Fruit fly (Drosophila melanogaster) whole organism, adult: Measurements from ENCODE around the gene Nepl3.

Source experiments
- CG11617 ChIP-seq: fragments of 200-800 bp; sonication (Bioruptor generic); optimal IDR thresholded peaks from 2 replicates; lab custom pipeline; 2017; ENCODE audit warnings: mild to moderate bottlenecking, missing biosample characterization, missing genetic modification reagents, missing genetic modification characterization
- CG12768 ChIP-seq: fragments of 200-800 bp; sonication (Bioruptor generic); optimal IDR thresholded peaks from 2 replicates; lab custom pipeline; 2017; ENCODE audit warnings: missing biosample characterization, missing genetic modification characterization, mild to moderate bottlenecking, moderate library complexity, missing genetic modification reagents
- CG14711 ChIP-seq: fragments of 200-800 bp; sonication (Bioruptor generic); optimal IDR thresholded peaks from 2 replicates; lab custom pipeline; 2018; ENCODE audit warnings: missing biosample characterization, mild to moderate bottlenecking, missing genetic modification characterization, moderate library complexity
- CG1620 ChIP-seq: fragments of 200-800 bp; sonication (Bioruptor generic); optimal IDR thresholded peaks from 2 replicates; lab custom pipeline; 2016; ENCODE audit warnings: missing biosample characterization, missing genetic modification characterization
- CG33017 ChIP-seq: fragments of 200-800 bp; sonication (Bioruptor generic); optimal IDR thresholded peaks from 2 replicates; lab custom pipeline; 2018; ENCODE audit warnings: missing biosample characterization, mild to moderate bottlenecking, missing genetic modification characterization, moderate library complexity
- CG5204 ChIP-seq: fragments of 200-800 bp; sonication (Bioruptor generic); optimal IDR thresholded peaks from 2 replicates; lab custom pipeline; 2016; ENCODE audit warnings: missing biosample characterization, missing genetic modification characterization
- CG7045 ChIP-seq: fragments of 200-800 bp; sonication (Bioruptor generic); optimal IDR thresholded peaks from 2 replicates; lab custom pipeline; 2017; ENCODE audit warnings: missing biosample characterization, mild to moderate bottlenecking, missing genetic modification characterization
- CG7101 ChIP-seq: fragments of 200-800 bp; sonication (Bioruptor generic); optimal IDR thresholded peaks from 2 replicates; lab custom pipeline; 2018; ENCODE audit warnings: missing biosample characterization, mild to moderate bottlenecking, missing genetic modification characterization, moderate library complexity
- Clk ChIP-seq: fragments of 200-800 bp; sonication (Bioruptor generic); optimal IDR thresholded peaks from 2 replicates; lab custom pipeline; 2017; ENCODE audit warnings: missing biosample characterization, missing genetic modification characterization
- Crg-1 ChIP-seq: fragments of 200-800 bp; sonication (Bioruptor generic); optimal IDR thresholded peaks from 2 replicates; lab custom pipeline; 2016; ENCODE audit warnings: missing biosample characterization, missing genetic modification characterization
- Hr96 ChIP-seq: fragments of 200-800 bp; sonication (Bioruptor generic); optimal IDR thresholded peaks from 2 replicates; lab custom pipeline; 2016; ENCODE audit warnings: missing biosample characterization, missing genetic modification characterization
- Mnt ChIP-seq: fragments of 200-800 bp; sonication (Bioruptor generic); optimal IDR thresholded peaks from 2 replicates; lab custom pipeline; 2016; ENCODE audit warnings: missing biosample characterization, mild to moderate bottlenecking, missing genetic modification characterization
- bab1 ChIP-seq: fragments of 200-800 bp; sonication (Bioruptor generic); optimal IDR thresholded peaks from 3 replicates; lab custom pipeline; 2019; ENCODE audit warnings: missing biosample characterization, mild to moderate bottlenecking, missing genetic modification characterization, moderate library complexity
- cic ChIP-seq: fragments of 200-800 bp; sonication (Bioruptor generic); optimal IDR thresholded peaks from 2 replicates; lab custom pipeline; 2017; ENCODE audit warnings: missing biosample characterization, mild to moderate bottlenecking, missing genetic modification characterization, moderate library complexity
- cnc ChIP-seq, 2 experiments: fragments of >200 bp; optimal IDR thresholded peaks; 2 replicates each; lab custom pipeline; 2017
- kay ChIP-seq: fragments of 200-800 bp; sonication (Bioruptor generic); peaks from one replicate; lab custom pipeline; 2016; ENCODE audit warnings: missing biosample characterization, missing genetic modification characterization, borderline replicate concordance
- ovo ChIP-seq: fragments of 200-800 bp; sonication (Bioruptor generic); optimal IDR thresholded peaks from 2 replicates; lab custom pipeline; 2016; ENCODE audit warnings: missing biosample characterization, missing genetic modification characterization
- pad ChIP-seq: fragments of 200-800 bp; sonication (Bioruptor generic); optimal IDR thresholded peaks from 3 replicates; lab custom pipeline; 2017; ENCODE audit warnings: missing biosample characterization, missing genetic modification characterization, mild to moderate bottlenecking, moderate library complexity, missing genetic modification reagents
- tj ChIP-seq: fragments of 200-800 bp; sonication (Bioruptor generic); optimal IDR thresholded peaks from 3 replicates; lab custom pipeline; 2017; ENCODE audit warnings: missing biosample characterization, mild to moderate bottlenecking, missing genetic modification characterization, moderate library complexity
- toe ChIP-seq: fragments of 200-800 bp; sonication (Bioruptor generic); optimal IDR thresholded peaks from 2 replicates; lab custom pipeline; 2016; ENCODE audit warnings: missing biosample characterization, missing genetic modification characterization

The Nepl3 gene

DNA sequence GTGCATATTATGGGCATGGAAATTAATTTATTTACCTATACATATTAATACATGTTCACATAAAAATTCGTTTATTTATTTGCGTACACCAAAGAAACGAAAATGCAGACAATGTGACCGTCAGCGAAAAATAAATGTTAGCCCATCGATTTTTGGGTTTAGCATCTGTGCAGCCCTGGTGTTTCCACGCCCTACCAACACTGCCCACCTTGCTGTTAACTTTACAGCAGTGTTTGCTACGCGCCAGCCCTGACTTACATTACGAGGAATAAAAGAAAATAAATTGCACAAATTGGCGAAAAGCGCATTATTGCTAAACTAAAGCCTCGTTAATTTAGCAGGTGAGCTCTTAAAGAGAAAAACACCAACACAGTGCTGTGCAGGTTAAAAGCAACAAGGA is 15.0 kb downstream of the Nepl3 start, which contains the start of the genes CG33995, CG44000 and CG44001:
CG33995 (plus strand) TSS at position 228 of the 400 bp plus-strand sequence.
CG44000 (plus strand) TSS at position 228 of the 400 bp plus-strand sequence.
CG44001 (plus strand) TSS at position 228 of the 400 bp plus-strand sequence.
- TF ChIP-seq CG5204 (no peak), CG11617 (peak; percentile 22), CG33017 (tag; lab: Kevin White, UChicago) (no peak), CG7101 (tag; lab: Kevin White, UChicago) (peak; percentile 70), Hr96 (GFP tag; lab: Kevin White, UChicago) (peak; percentile 69), CG12768 (GFP tag; lab: Kevin White, UChicago) (no peak), CG1620 (GFP tag; lab: Kevin White, UChicago) (peak; percentile 81), pad (GFP tag; lab: Kevin White, UChicago) (peak; percentile 57), Clk (peak; percentile 53), ovo (GFP tag; lab: Kevin White, UChicago) (no peak), bab1 (GFP tag; lab: Kevin White, UChicago) (peak; percentile 69), Crg-1 (GFP tag; lab: Kevin White, UChicago) (peak; percentile 63), tj (GFP tag; lab: Kevin White, UChicago) (peak; percentile 94), CG7045 (no peak), cnc (optimal IDR thresholded peaks at IDR 0.05; lab: Kevin White, UChicago) (no peak), cic (GFP tag; lab: Kevin White, UChicago) (peak; percentile 20), CG14711 (tag; lab: Kevin White, UChicago) (peak; percentile 48), Mnt (GFP tag; lab: Kevin White, UChicago) (peak; percentile 75), toe (GFP tag; lab: Kevin White, UChicago) (peak; percentile 62)

DNA sequence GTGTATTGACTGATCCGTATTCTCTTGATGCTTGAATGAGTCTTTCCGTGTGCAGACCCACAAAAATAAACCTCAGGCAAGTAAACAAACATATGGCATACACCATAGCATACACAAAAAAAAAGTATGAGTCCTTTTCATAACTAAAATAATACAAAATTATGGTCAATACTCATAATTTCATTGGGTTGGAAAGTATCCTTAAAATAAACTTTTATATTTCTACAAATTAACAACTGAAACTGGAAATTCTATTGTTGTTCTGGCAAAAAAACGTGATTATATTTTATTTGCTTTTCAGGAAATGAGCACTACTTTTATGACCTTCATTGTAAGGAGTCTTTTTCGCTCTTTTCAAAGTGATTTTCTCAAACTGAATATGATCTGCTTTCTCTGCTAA is 16.0 kb downstream of the Nepl3 start:
- no peak for TF ChIP-seq cic (GFP tag; lab: Kevin White, UChicago)
- no peak for TF ChIP-seq kay
- no peak for TF ChIP-seq ovo (GFP tag; lab: Kevin White, UChicago)
- TF ChIP-seq Crg-1 (GFP tag; lab: Kevin White, UChicago) = no peak
- TF ChIP-seq CG12768 (GFP tag; lab: Kevin White, UChicago) = no peak
- no peak for TF ChIP-seq tj (GFP tag; lab: Kevin White, UChicago)
- no peak for TF ChIP-seq cnc (optimal IDR thresholded peaks at IDR 0.05; lab: Kevin White, UChicago)
- TF ChIP-seq CG33017 (tag; lab: Kevin White, UChicago) = no peak
- TF ChIP-seq Mnt (GFP tag; lab: Kevin White, UChicago) = no peak
- TF ChIP-seq CG11617 = no peak
- TF ChIP-seq pad (GFP tag; lab: Kevin White, UChicago) = no peak

DNA sequence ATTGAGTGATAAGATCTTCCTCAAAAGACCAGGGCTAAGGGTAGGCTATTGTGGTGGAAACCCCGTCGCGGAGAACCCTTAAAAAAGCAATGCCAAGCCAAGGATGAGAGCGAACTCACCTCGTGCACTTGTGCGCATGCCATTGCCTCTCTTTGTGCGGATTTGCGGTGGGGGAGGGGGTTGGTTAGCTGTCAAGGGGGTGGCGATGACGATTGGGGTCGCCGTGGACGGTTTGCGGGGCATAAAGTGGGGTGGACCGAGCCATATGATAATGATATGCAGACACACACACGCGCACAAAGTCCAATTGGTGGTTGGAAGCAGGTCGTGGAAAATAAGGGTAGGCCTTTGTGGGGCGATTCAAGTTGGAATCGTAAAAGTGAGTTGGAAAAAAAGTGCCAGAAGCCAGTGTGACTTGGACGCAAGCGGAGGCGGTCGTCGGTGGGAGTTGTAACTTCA is 20.6 kb downstream of the Nepl3 start, which contains the start of the genes CG14042 and SP555:
CG14042 (plus strand) TSS at position 308 of the 459 bp plus-strand sequence.
SP555 (plus strand) TSS at position 308 of the 459 bp plus-strand sequence.
- TF ChIP-seq cic (GFP tag; lab: Kevin White, UChicago) = no peak
- no peak for TF ChIP-seq Mnt (GFP tag; lab: Kevin White, UChicago)
- TF ChIP-seq pad (GFP tag; lab: Kevin White, UChicago) = peak; percentile 18

DNA sequence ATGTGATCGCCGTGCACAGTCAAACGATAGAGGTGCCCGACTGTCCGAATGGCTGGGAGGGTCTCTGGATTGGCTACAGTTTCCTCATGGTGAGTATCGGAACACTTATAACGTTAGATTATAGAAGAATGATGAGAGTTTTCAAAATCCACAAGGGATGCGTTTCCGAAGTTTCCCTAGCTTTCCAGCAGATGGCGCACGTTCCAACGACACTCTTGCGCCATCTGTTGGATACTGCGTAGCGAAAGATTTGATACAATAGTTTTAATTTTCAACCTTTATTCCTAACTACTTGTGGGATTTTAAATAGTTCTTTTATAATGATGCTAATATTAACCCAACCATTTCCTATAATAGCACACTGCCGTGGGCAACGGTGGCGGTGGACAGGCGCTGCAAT is 21.9 kb downstream of the Nepl3 start:
- TF ChIP-seq CG33017 (tag; lab: Kevin White, UChicago) (no peak), ovo (GFP tag; lab: Kevin White, UChicago) (no peak), bab1 (GFP tag; lab: Kevin White, UChicago) (no peak), Hr96 (GFP tag; lab: Kevin White, UChicago) (no peak), CG14711 (tag; lab: Kevin White, UChicago) (no peak), toe (GFP tag; lab: Kevin White, UChicago) (no peak), Clk (no peak)

DNA sequence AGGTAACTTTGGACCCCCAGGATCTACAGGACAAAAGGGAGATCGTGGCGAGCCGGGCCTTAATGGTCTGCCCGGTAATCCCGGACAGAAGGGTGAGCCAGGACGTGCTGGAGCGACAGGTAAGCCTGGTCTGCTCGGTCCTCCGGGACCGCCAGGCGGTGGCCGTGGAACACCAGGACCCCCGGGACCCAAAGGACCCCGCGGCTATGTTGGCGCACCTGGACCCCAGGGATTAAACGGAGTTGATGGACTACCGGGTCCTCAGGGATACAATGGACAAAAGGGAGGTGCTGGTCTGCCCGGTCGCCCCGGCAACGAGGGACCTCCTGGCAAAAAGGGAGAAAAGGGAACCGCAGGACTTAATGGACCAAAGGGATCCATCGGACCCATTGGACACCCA is 26.2 kb downstream of the Nepl3 start:
- TF ChIP-seq kay (no peak), tj (GFP tag; lab: Kevin White, UChicago) (no peak)

DNA sequence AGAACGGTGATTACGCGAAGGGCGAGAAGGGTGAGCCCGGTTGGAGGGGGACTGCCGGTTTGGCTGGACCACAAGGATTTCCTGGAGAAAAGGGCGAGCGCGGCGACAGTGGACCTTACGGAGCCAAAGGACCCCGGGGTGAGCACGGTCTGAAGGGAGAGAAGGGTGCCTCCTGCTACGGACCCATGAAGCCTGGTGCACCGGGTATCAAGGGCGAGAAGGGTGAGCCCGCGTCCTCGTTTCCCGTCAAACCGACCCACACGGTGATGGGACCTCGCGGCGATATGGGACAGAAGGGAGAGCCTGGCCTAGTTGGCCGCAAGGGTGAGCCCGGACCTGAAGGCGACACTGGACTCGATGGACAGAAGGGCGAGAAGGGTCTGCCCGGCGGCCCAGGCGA is 26.6 kb downstream of the Nepl3 start:
- TF ChIP-seq Mnt (GFP tag; lab: Kevin White, UChicago) (no peak), kay (no peak), CG33017 (tag; lab: Kevin White, UChicago) (no peak), CG7045 (no peak), bab1 (GFP tag; lab: Kevin White, UChicago) (no peak), CG12768 (GFP tag; lab: Kevin White, UChicago) (no peak), Clk (no peak), CG5204 (no peak), pad (GFP tag; lab: Kevin White, UChicago) (no peak), CG14711 (tag; lab: Kevin White, UChicago) (no peak), Hr96 (GFP tag; lab: Kevin White, UChicago) (no peak), CG1620 (GFP tag; lab: Kevin White, UChicago) (no peak), toe (GFP tag; lab: Kevin White, UChicago) (no peak), tj (GFP tag; lab: Kevin White, UChicago) (no peak), ovo (GFP tag; lab: Kevin White, UChicago) (no peak), CG11617 (no peak)

DNA sequence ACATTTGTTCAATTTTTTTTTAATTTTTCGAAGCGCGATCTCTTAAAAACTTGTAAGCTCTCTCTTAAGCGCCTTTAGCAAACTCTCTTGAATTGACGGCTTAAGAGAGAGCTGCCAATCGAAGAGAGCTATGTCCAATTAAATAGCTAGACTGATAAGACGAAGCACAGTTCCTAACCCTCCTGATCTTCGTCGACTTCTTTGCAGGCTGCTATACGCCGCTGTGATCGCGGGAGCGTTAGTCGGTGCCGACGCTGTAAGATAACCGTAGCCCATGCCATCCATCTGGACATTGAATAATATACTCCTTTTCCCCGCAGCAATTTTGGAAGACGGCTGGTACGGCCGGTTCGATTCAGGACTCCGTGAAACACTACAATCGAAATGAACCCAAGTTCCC is 27.5 kb downstream of the Nepl3 start:
- TF ChIP-seq Crg-1 (GFP tag; lab: Kevin White, UChicago) (no peak), cnc (optimal IDR thresholded peaks at IDR 0.05; lab: Kevin White, UChicago) (no peak), pad (GFP tag; lab: Kevin White, UChicago) (no peak), Mnt (GFP tag; lab: Kevin White, UChicago) (no peak), kay (no peak), toe (GFP tag; lab: Kevin White, UChicago) (no peak), CG7045 (no peak), bab1 (GFP tag; lab: Kevin White, UChicago) (no peak), Clk (no peak), CG11617 (no peak), tj (GFP tag; lab: Kevin White, UChicago) (no peak), CG33017 (tag; lab: Kevin White, UChicago) (no peak), CG5204 (no peak), CG14711 (tag; lab: Kevin White, UChicago) (no peak)
